Fruit fly (Drosophila melanogaster) Kc167 (cell line): Measurements from ENCODE around the gene Tctp.

ENCODE experiments used
- Myc ChIP-seq: fragments of >200 bp; optimal IDR thresholded peaks from 2 replicates; lab custom pipeline; 2017; ENCODE audit warnings: missing external identifiers
- h ChIP-seq: fragments of >200 bp; optimal IDR thresholded peaks from 3 replicates; lab custom pipeline; 2018; ENCODE audit warnings: missing external identifiers

DNA sequence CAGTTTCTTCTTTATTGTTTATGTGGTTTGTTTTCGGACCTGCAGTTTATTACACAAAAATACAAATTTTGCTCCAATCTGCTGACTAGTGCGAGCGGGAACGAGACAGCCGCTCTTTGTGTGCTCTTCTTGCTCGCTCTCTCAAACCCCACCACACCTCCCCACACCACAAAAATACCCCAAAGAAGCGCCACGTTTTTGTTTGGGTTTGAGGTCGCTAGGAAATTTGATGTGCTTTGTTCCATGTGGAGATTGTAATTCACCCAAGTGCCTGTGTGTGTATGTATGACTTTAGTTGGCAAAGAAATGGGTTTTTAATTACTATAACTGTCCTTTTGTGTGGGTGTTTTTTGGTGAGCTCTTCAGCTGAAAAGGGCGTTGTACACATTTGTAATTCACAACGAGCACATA, 12.0 kb upstream of the Tctp start:
- TF ChIP-seq h (lab: Kevin White, UChicago) = no peak
- no peak for TF ChIP-seq Myc (lab: Kevin White, UChicago)
